Worm (Caenorhabditis elegans) whole organism, midembryonic: ENCODE measurements around the gene C34D10.5.

Experiments
- T22C8.4 ChIP-seq: fragments of 200-800 bp; sonication (Bioruptor generic); IDR thresholded peaks from 2 replicates; pipeline ENCODE4 v1.3.6; 2022; ENCODE audit warnings: missing genetic modification characterization, missing compliant biosample characterization
- cog-1 ChIP-seq: sonication (generic microtip); optimal IDR thresholded peaks from 2 replicates; lab custom pipeline; 2016; ENCODE audit warnings: missing genetic modification characterization, missing compliant biosample characterization
- flt-1 ChIP-seq: fragments of 200-800 bp; sonication (Bioruptor generic); IDR thresholded peaks from 2 replicates; pipeline ENCODE4 v1.3.6; 2022; ENCODE audit warnings: missing genetic modification characterization, missing compliant biosample characterization
- klf-2 ChIP-seq: fragments of 200-800 bp; sonication (Bioruptor generic); conservative IDR thresholded peaks from 2 replicates; pipeline ENCODE4 v1.3.6; 2022; ENCODE audit warnings: missing genetic modification reagents, missing genetic modification characterization, missing compliant biosample characterization
- med-1 ChIP-seq: sonication (generic microtip); optimal IDR thresholded peaks from 2 replicates; lab custom pipeline; 2017; ENCODE audit warnings: missing genetic modification characterization, mild to moderate bottlenecking, missing compliant biosample characterization, antibody characterized with exemption, missing genetic modification reagents; ENCODE audit not compliant: insufficient read depth
- ref-1 ChIP-seq: fragments of 200-800 bp; sonication (Bioruptor generic); conservative IDR thresholded peaks from 2 replicates; pipeline ENCODE4 v1.3.6; 2022; ENCODE audit warnings: missing genetic modification reagents, missing genetic modification characterization, missing compliant biosample characterization
- tab-1 ChIP-seq: fragments of 200-800 bp; sonication (Bioruptor generic); IDR thresholded peaks from 2 replicates; pipeline ENCODE4 v1.3.6; 2022; ENCODE audit warnings: missing genetic modification characterization, missing compliant biosample characterization
- ztf-23 ChIP-seq: fragments of 200-800 bp; sonication (Bioruptor generic); IDR thresholded peaks from 2 replicates; pipeline ENCODE4 v1.3.6; 2022; ENCODE audit warnings: missing genetic modification reagents, missing genetic modification characterization, missing compliant biosample characterization
- ztf-29 ChIP-seq: fragments of 200-800 bp; sonication (Bioruptor generic); IDR thresholded peaks from 2 replicates; pipeline ENCODE4 v1.3.6; 2022; ENCODE audit warnings: missing genetic modification reagents, missing genetic modification characterization, missing compliant biosample characterization

C34D10.5 gene

ce11 chrX:8053008-8053441 lies 35.2 kb downstream of the C34D10.5 start:
- TF ChIP-seq klf-2 (GFP tag; lab: Robert Waterston, UW): no peak
- TF ChIP-seq med-1: no peak
- TF ChIP-seq flt-1 (GFP tag; lab: Robert Waterston, UW): no peak
- TF ChIP-seq tab-1 (GFP tag; lab: Robert Waterston, UW): no peak

- TF ChIP-seq flt-1 (GFP tag; lab: Robert Waterston, UW): no peak
- TF ChIP-seq ztf-23 (GFP tag; lab: Robert Waterston, UW): no peak
- TF ChIP-seq ztf-29 (GFP tag; lab: Robert Waterston, UW): no peak
- TF ChIP-seq ref-1 (GFP tag; lab: Robert Waterston, UW): no peak
- TF ChIP-seq med-1: no peak
Measured at ce11 chrX:8054478-8054877, 36.7 kb downstream of the C34D10.5 start.

- TF ChIP-seq tab-1 (GFP tag; lab: Robert Waterston, UW): no peak
- TF ChIP-seq ztf-23 (GFP tag; lab: Robert Waterston, UW): no peak
- TF ChIP-seq med-1: no peak
- no peak for TF ChIP-seq T22C8.4 (GFP tag; lab: Robert Waterston, UW)
- TF ChIP-seq cog-1 (tag; lab: Kevin White, UChicago): no peak
- TF ChIP-seq ztf-29 (GFP tag; lab: Robert Waterston, UW): no peak
- TF ChIP-seq flt-1 (GFP tag; lab: Robert Waterston, UW): no peak
Measured at ce11 chrX:8057791-8058270, 40.0 kb downstream of the C34D10.5 start, which contains the start of gene dim-1. Gene dim-1 (minus strand): TSS chrX:8058220.

ce11 chrX:8059999-8060398 lies 42.2 kb downstream of the C34D10.5 start:
- TF ChIP-seq med-1 (no peak), ztf-29 (GFP tag; lab: Robert Waterston, UW) (no peak), klf-2 (GFP tag; lab: Robert Waterston, UW) (no peak), ref-1 (GFP tag; lab: Robert Waterston, UW) (no peak), T22C8.4 (GFP tag; lab: Robert Waterston, UW) (no peak), tab-1 (GFP tag; lab: Robert Waterston, UW) (no peak), cog-1 (tag; lab: Kevin White, UChicago) (no peak), ztf-23 (GFP tag; lab: Robert Waterston, UW) (no peak), flt-1 (GFP tag; lab: Robert Waterston, UW) (no peak; the same call in 1 of the 2 replicates)

ce11 chrX:8060823-8061222 lies 43.0 kb downstream of the C34D10.5 start, which contains the start of gene C18A11.3:
Gene C18A11.3 (plus strand): TSS chrX:8061123.
- TF ChIP-seq ztf-23 (GFP tag; lab: Robert Waterston, UW) (no peak), ref-1 (GFP tag; lab: Robert Waterston, UW) (no peak), med-1 (no peak), ztf-29 (GFP tag; lab: Robert Waterston, UW) (no peak), klf-2 (GFP tag; lab: Robert Waterston, UW) (no peak)

ce11 chrX:8067268-8067667 lies 49.4 kb downstream of the C34D10.5 start, which contains the start of gene C18A11.2:
Gene C18A11.2 (plus strand): TSS chrX:8067568.
- TF ChIP-seq T22C8.4 (GFP tag; lab: Robert Waterston, UW) (no peak), cog-1 (tag; lab: Kevin White, UChicago) (no peak), med-1 (no peak), ztf-23 (GFP tag; lab: Robert Waterston, UW) (no peak), ztf-29 (GFP tag; lab: Robert Waterston, UW) (no peak), klf-2 (GFP tag; lab: Robert Waterston, UW) (no peak), tab-1 (GFP tag; lab: Robert Waterston, UW) (no peak), ref-1 (GFP tag; lab: Robert Waterston, UW) (no peak), flt-1 (GFP tag; lab: Robert Waterston, UW) (no peak)
